Fruit fly (Drosophila melanogaster): Measurements from ENCODE around the gene CG4511.

CG4511 gene

DNA sequence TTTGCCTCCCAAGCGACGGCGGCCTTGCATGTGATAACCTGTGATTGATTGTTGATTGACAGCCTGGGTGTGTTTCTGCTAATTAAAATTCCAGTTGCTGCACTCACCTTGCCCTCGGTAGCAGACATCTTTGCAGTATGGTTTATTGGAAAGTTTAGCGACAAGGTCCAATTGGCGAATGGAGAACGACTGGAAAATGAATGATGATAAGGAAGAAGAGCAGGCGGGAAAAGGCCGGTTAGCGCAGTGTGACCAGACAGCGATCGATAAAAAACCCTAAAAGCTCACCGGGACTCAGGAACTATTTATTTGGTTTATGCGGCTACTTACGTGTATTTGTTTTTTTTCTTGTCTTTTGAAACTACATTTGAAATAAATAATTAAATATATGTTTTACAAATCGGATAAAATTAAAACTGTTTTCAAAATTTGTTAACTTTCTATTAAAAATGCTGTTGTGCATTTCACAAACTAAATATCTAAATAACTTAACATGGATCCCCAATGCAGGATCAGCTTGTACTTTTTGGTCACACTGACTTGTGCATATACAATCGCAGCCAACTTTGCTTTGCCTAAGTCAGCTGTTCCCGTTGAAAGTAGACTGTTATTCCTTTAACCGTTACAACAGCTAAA lies 18.0 kb downstream of the CG4511 start, which contains the start of gene Fdh (continued):
- TF ChIP-seq lov (optimal IDR thresholded peaks at IDR 0.05), result no peak
- TF ChIP-seq lov (GFP tag; IDR thresholded peaks at IDR 0.05), result 0 out of 3 replicates have a peak, but pooled peaks have one; percentile 59
- no peak for TF ChIP-seq CG4707 (GFP tag; optimal IDR thresholded peaks at IDR 0.05)
- TF ChIP-seq Eip74EF (GFP tag; optimal IDR thresholded peaks at IDR 0.05), result peak in 1 of 2 experiments; percentile 38
- no peak for TF ChIP-seq CG6272 (GFP tag; IDR thresholded peaks at IDR 0.05)
- TF ChIP-seq trh (GFP tag; optimal IDR thresholded peaks at IDR 0.05), result no peak
- TF ChIP-seq pb (GFP tag; optimal IDR thresholded peaks at IDR 0.05), result no peak
- peak; percentile 92 for TF ChIP-seq CG10462 (GFP tag; optimal IDR thresholded peaks at IDR 0.05)
- peak; percentile 63 for TF ChIP-seq CG17359 (tag; optimal IDR thresholded peaks at IDR 0.05)
- TF ChIP-seq esg (GFP tag; conservative IDR thresholded peaks at IDR 0.05), result no peak
- TF ChIP-seq h (optimal IDR thresholded peaks at IDR 0.05), result no peak
- peak; percentile 76 for TF ChIP-seq CG31441 (GFP tag; IDR thresholded peaks at IDR 0.05)
- TF ChIP-seq sc (optimal IDR thresholded peaks at IDR 0.05), result no peak
- TF ChIP-seq sc (GFP tag; optimal IDR thresholded peaks at IDR 0.05), result peak; percentile 23
- peak; percentile 4 for TF ChIP-seq CG12942 (GFP tag; optimal IDR thresholded peaks at IDR 0.05)
- TF ChIP-seq CG32532 (GFP tag; IDR thresholded peaks at IDR 0.05), result peak; percentile 57; the same call in 1 of the 2 replicates
- no peak for TF ChIP-seq D19B (GFP tag; optimal IDR thresholded peaks at IDR 0.05)
- TF ChIP-seq Hr3 (GFP tag; optimal IDR thresholded peaks at IDR 0.05), result peak; percentile 11
- peak; percentile 36 for TF ChIP-seq fd64A (GFP tag; optimal IDR thresholded peaks at IDR 0.05)
- peak; percentile 95 for TF ChIP-seq Ets97D (GFP tag; optimal IDR thresholded peaks at IDR 0.05)
- no peak for TF ChIP-seq HmgD (GFP tag; optimal IDR thresholded peaks at IDR 0.05)
- TF ChIP-seq luna (GFP tag; optimal IDR thresholded peaks at IDR 0.05), result no peak
- TF ChIP-seq tap (tag; optimal IDR thresholded peaks at IDR 0.05), result peak; percentile 57
- TF ChIP-seq ttk (GFP tag; IDR thresholded peaks at IDR 0.05), result no peak
- TF ChIP-seq CG33213 (GFP tag; optimal IDR thresholded peaks at IDR 0.05), result peak; percentile 60
- no peak for TF ChIP-seq unc-4 (GFP tag; IDR thresholded peaks at IDR 0.05; ENCODE audit: partially characterized antibody)
- TF ChIP-seq Dp (GFP tag; optimal IDR thresholded peaks at IDR 0.05), result peak; percentile 53
- TF ChIP-seq CG13624 (GFP tag; optimal IDR thresholded peaks at IDR 0.05), result peak; percentile 13
- peak; percentile 6 for TF ChIP-seq Sry-β (GFP tag; optimal IDR thresholded peaks at IDR 0.05)
- TF ChIP-seq ssp (GFP tag; IDR thresholded peaks at IDR 0.05), result no peak
- no peak for TF ChIP-seq CG7372 (GFP tag; IDR thresholded peaks at IDR 0.05)
- no peak for TF ChIP-seq CG1832 (GFP tag; optimal IDR thresholded peaks at IDR 0.05)
- no peak for TF ChIP-seq H2.0 (GFP tag; IDR thresholded peaks at IDR 0.05)
- TF ChIP-seq zfh1 (GFP tag; IDR thresholded peaks at IDR 0.05), result peak; percentile 70
- TF ChIP-seq phol (tag; optimal IDR thresholded peaks at IDR 0.05), result peak; percentile 78
- peak; percentile 46 for TF ChIP-seq CG2120 (GFP tag; optimal IDR thresholded peaks at IDR 0.05)
- peak; percentile 75 for TF ChIP-seq CG10979 (tag; optimal IDR thresholded peaks at IDR 0.05)
- peak; percentile 58 for TF ChIP-seq CG10147 (GFP tag; optimal IDR thresholded peaks at IDR 0.05)
- peak; percentile 67 for TF ChIP-seq CG2678 (tag; optimal IDR thresholded peaks at IDR 0.05)
- peak; percentile 37 for TF ChIP-seq CG12769 (tag; optimal IDR thresholded peaks at IDR 0.05)
- peak; percentile 66 for TF ChIP-seq grau (tag; optimal IDR thresholded peaks at IDR 0.05)
- peak; percentile 19; the same call in 1 of the 3 replicates for TF ChIP-seq CG11695 (GFP tag; IDR thresholded peaks at IDR 0.05)
- no peak for TF ChIP-seq pfk (GFP tag; optimal IDR thresholded peaks at IDR 0.05)
- peak; percentile 45 for TF ChIP-seq Ptx1 (GFP tag; IDR thresholded peaks at IDR 0.05)
- no peak for TF ChIP-seq cad (GFP tag; optimal IDR thresholded peaks at IDR 0.05)
- TF ChIP-seq CG16815 (GFP tag; optimal IDR thresholded peaks at IDR 0.05), result no peak
- TF ChIP-seq Nf-YB (GFP tag; optimal IDR thresholded peaks at IDR 0.05), result peak; percentile 50
- no peak for TF ChIP-seq sens-2 (GFP tag; IDR thresholded peaks at IDR 0.05)
- TF ChIP-seq CG1792 (GFP tag; optimal IDR thresholded peaks at IDR 0.05), result peak; percentile 10
- no peak for TF ChIP-seq CG8281 (tag; optimal IDR thresholded peaks at IDR 0.05)
- no peak for TF ChIP-seq CG11093 (GFP tag; IDR thresholded peaks at IDR 0.05)

Data from whole organism, embryonic.